Fruit fly (Drosophila melanogaster) whole organism, wandering third instar larva: ENCODE measurements around the gene CG9016.

Source experiments
- CG32264 ChIP-seq: fragments of 200-800 bp; sonication (Bioruptor generic); optimal IDR thresholded peaks from 2 replicates; lab custom pipeline; 2016; ENCODE audit warnings: missing biosample characterization, missing genetic modification characterization
- CG9705 ChIP-seq: fragments of 200-800 bp; sonication (Bioruptor generic); optimal IDR thresholded peaks from 2 replicates; lab custom pipeline; 2018; ENCODE audit warnings: missing biosample characterization, mild to moderate bottlenecking, missing genetic modification characterization
- Dfd ChIP-seq: fragments of >200 bp; optimal IDR thresholded peaks from 2 replicates; lab custom pipeline; 2017; ENCODE audit warnings: missing biosample characterization, missing genetic modification characterization
- HLH106 ChIP-seq: fragments of 200-800 bp; optimal IDR thresholded peaks from 3 replicates; lab custom pipeline; 2019; ENCODE audit warnings: missing biosample characterization, mild to moderate bottlenecking, missing genetic modification characterization, moderate library complexity
- Hr78 ChIP-seq: fragments of >200 bp; optimal IDR thresholded peaks from 2 replicates; lab custom pipeline; 2017; ENCODE audit warnings: missing biosample characterization, missing genetic modification characterization
- Myc ChIP-seq: fragments of >200 bp; optimal IDR thresholded peaks from 2 replicates; lab custom pipeline; 2017
- dmrt93B ChIP-seq: fragments of 200-800 bp; sonication (Bioruptor generic); optimal IDR thresholded peaks from 2 replicates; lab custom pipeline; 2018; ENCODE audit warnings: missing biosample characterization, mild to moderate bottlenecking, missing genetic modification characterization
- dsf ChIP-seq: sonication (Bioruptor generic); optimal IDR thresholded peaks from 2 replicates; lab custom pipeline; 2016; ENCODE audit warnings: missing biosample characterization, missing genetic modification characterization, borderline replicate concordance
- h ChIP-seq: fragments of 200-800 bp; sonication (Bioruptor generic); optimal IDR thresholded peaks from 3 replicates; lab custom pipeline; 2016; ENCODE audit warnings: missing biosample characterization, mild to moderate bottlenecking, missing genetic modification characterization
- pan ChIP-seq: fragments of >200 bp; optimal IDR thresholded peaks from 2 replicates; lab custom pipeline; 2017
- psq ChIP-seq: fragments of 200-800 bp; sonication (Bioruptor generic); optimal IDR thresholded peaks from 3 replicates; lab custom pipeline; 2017; ENCODE audit warnings: missing biosample characterization, mild to moderate bottlenecking, missing genetic modification characterization, moderate library complexity
- sv ChIP-seq: fragments of 200-800 bp; sonication (Bioruptor generic); optimal IDR thresholded peaks from 3 replicates; lab custom pipeline; 2016; ENCODE audit warnings: missing biosample characterization, missing genetic modification characterization
- usp ChIP-seq: fragments of >200 bp; optimal IDR thresholded peaks from 2 replicates; lab custom pipeline; 2017; ENCODE audit warnings: missing biosample characterization, missing genetic modification characterization

DNA sequence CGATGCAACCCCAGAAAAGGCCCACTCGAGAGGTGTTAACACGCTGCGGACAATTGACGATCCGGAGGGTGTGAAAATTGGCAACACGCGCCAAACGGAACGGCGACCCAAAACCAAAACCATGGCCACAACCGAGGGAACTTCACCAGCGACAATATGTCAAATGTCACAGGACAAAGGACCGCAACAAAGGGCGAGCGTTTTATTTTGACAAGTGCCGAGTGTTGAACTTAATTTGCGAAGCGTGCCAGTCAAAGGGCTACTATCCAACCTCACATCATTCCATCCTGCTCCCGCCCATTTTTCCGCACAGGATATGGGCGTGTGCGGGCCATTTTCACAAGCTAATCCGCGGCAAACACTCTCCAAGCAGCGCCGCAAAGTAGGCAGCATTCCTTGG, 3.9 kb upstream of the CG9016 start:
- TF ChIP-seq psq (no peak), Dfd (GFP tag; lab: Kevin White, UChicago) (no peak), CG32264 (no peak), sv (GFP tag; lab: Kevin White, UChicago) (no peak), dmrt93B (GFP tag; lab: Kevin White, UChicago) (no peak), Hr78 (no peak), Myc (lab: Kevin White, UChicago) (no peak), h (GFP tag; lab: Kevin White, UChicago) (no peak), dsf (GFP tag; lab: Kevin White, UChicago) (no peak), HLH106 (tag; lab: Kevin White, UChicago) (no peak), CG9705 (GFP tag; lab: Kevin White, UChicago) (no peak), usp (GFP tag; lab: Kevin White, UChicago) (no peak), pan (lab: Kevin White, UChicago) (no peak)
